Worm (Caenorhabditis elegans) whole organism, L4/young adult: ENCODE results near the gene C01B9.4.

Experiments
- W03F9.2 ChIP-seq: fragments of 150-350 bp; optimal IDR thresholded peaks from 2 replicates; lab custom pipeline; 2014; ENCODE audit warnings: missing biosample characterization, missing genetic modification characterization
- him-1 ChIP-seq: sonication (generic microtip); optimal IDR thresholded peaks from 2 replicates; lab custom pipeline; 2016; ENCODE audit warnings: missing genotype, missing genetic modification reagents, missing genetic modification characterization, missing compliant biosample characterization

- no peak for TF ChIP-seq him-1 (tag; lab: Kevin White, UChicago)
- TF ChIP-seq W03F9.2 (tag; lab: Kevin White, UChicago) = no peak
Observed at ce11 chrII:13788813-13789212, 5.0 kb upstream of the C01B9.4 start.
